Fruit fly (Drosophila melanogaster) whole organism, embryonic: ENCODE measurements around the gene Srp9.

Experiments used
- Ada2b ChIP-seq: fragments of 200-800 bp; sonication (Bioruptor generic); IDR thresholded peaks from 2 replicates; pipeline ENCODE4 v1.3.6; 2022; ENCODE audit warnings: missing biosample characterization, missing genetic modification characterization
- BEAF-32 ChIP-seq: fragments of 200-800 bp; sonication (Bioruptor generic); optimal IDR thresholded peaks from 3 replicates; lab custom pipeline; 2017; ENCODE audit warnings: missing biosample characterization, missing genetic modification characterization, mild to moderate bottlenecking, moderate library complexity, missing genetic modification reagents
- C15 ChIP-seq: fragments of 200-800 bp; sonication (Bioruptor generic); IDR thresholded peaks from 3 replicates; pipeline ENCODE4 v1.3.6; 2022; ENCODE audit warnings: missing biosample characterization, missing genetic modification characterization
- CG10274 ChIP-seq: fragments of 200-800 bp; sonication (Bioruptor generic); optimal IDR thresholded peaks from 3 replicates; lab custom pipeline; 2017; ENCODE audit warnings: missing biosample characterization, mild to moderate bottlenecking, missing genetic modification characterization
- CG10543 ChIP-seq: fragments of 200-800 bp; sonication (Bioruptor generic); optimal IDR thresholded peaks from 3 replicates; lab custom pipeline; 2017; ENCODE audit warnings: missing biosample characterization, mild to moderate bottlenecking, missing genetic modification characterization, moderate library complexity
- CG11696 ChIP-seq: fragments of 200-800 bp; sonication (Bioruptor generic); IDR thresholded peaks from 2 replicates; pipeline ENCODE4 v1.3.6; 2022; ENCODE audit warnings: missing biosample characterization, missing genetic modification characterization
- CG13287 ChIP-seq: fragments of 200-800 bp; sonication (Bioruptor generic); IDR thresholded peaks from 2 replicates; pipeline ENCODE4 v1.3.6; 2022; ENCODE audit warnings: missing biosample characterization, missing genetic modification characterization; ENCODE audit not compliant: partially characterized antibody
- CG13894 ChIP-seq: fragments of 200-800 bp; sonication (Bioruptor generic); optimal IDR thresholded peaks from 3 replicates; lab custom pipeline; 2018; ENCODE audit warnings: missing biosample characterization, mild to moderate bottlenecking, missing genetic modification characterization, moderate library complexity
- CG17359 ChIP-seq: fragments of 200-800 bp; sonication (Bioruptor generic); optimal IDR thresholded peaks from 3 replicates; lab custom pipeline; 2018; ENCODE audit warnings: missing biosample characterization, mild to moderate bottlenecking, missing genetic modification characterization, moderate library complexity
- CG2199 ChIP-seq: fragments of 200-800 bp; sonication (Bioruptor generic); IDR thresholded peaks from 3 replicates; pipeline ENCODE4 v1.3.6; 2022; ENCODE audit warnings: missing biosample characterization, missing genetic modification characterization
- CG2678 ChIP-seq: fragments of 200-800 bp; sonication (Bioruptor generic); optimal IDR thresholded peaks from 3 replicates; lab custom pipeline; 2019; ENCODE audit warnings: missing biosample characterization, mild to moderate bottlenecking, missing genetic modification characterization, moderate library complexity
- CG3065 ChIP-seq: fragments of 200-800 bp; sonication (Bioruptor generic); optimal IDR thresholded peaks from 2 replicates; lab custom pipeline; 2016; ENCODE audit warnings: missing biosample characterization, missing genetic modification characterization
- CG32532 ChIP-seq: fragments of 200-800 bp; sonication (Bioruptor generic); IDR thresholded peaks from 2 replicates; pipeline ENCODE4 v1.3.6; 2022; ENCODE audit warnings: missing biosample characterization, missing genetic modification characterization
- CG6272 ChIP-seq: fragments of 200-800 bp; sonication (Bioruptor generic); IDR thresholded peaks from 2 replicates; pipeline ENCODE4 v1.3.6; 2022; ENCODE audit warnings: missing biosample characterization, missing genetic modification characterization
- CG6791 ChIP-seq: fragments of 200-800 bp; sonication (Bioruptor generic); IDR thresholded peaks from 3 replicates; pipeline ENCODE4 v1.3.6; 2022; ENCODE audit warnings: missing biosample characterization, missing genetic modification characterization; ENCODE audit not compliant: partially characterized antibody
- CG7556 ChIP-seq: fragments of 200-800 bp; sonication (Bioruptor generic); optimal IDR thresholded peaks from 2 replicates; lab custom pipeline; 2017; ENCODE audit warnings: missing biosample characterization, mild to moderate bottlenecking, missing genetic modification characterization
- CG7963 ChIP-seq: fragments of 200-800 bp; sonication (Bioruptor generic); IDR thresholded peaks from 3 replicates; pipeline ENCODE4 v1.3.6; 2022; ENCODE audit warnings: missing biosample characterization, missing genetic modification characterization; ENCODE audit not compliant: partially characterized antibody
- CG7987 ChIP-seq: fragments of 200-800 bp; sonication (Bioruptor generic); optimal IDR thresholded peaks from 2 replicates; lab custom pipeline; 2018; ENCODE audit warnings: missing biosample characterization, mild to moderate bottlenecking, missing genetic modification characterization, moderate library complexity
- CG8290 ChIP-seq, 3 experiments: fragments of 200-800 bp; sonication (Bioruptor generic); optimal IDR thresholded peaks; 2 replicates each; lab custom pipeline; 2016 to 2019; ENCODE audit warnings: missing biosample characterization in 3 of 3, missing genetic modification characterization in 3 of 3, mild to moderate bottlenecking in 2 of 3, moderate library complexity in 1 of 3
- CoRest ChIP-seq: fragments of 200-800 bp; sonication (Bioruptor generic); optimal IDR thresholded peaks from 3 replicates; lab custom pipeline; 2018; ENCODE audit warnings: missing biosample characterization, mild to moderate bottlenecking, missing genetic modification characterization, moderate library complexity
- Ets65A ChIP-seq: fragments of 200-800 bp; sonication (Bioruptor generic); peaks from one replicate; lab custom pipeline; 2016; ENCODE audit warnings: missing biosample characterization, missing genetic modification characterization
- H15 ChIP-seq: fragments of 200-800 bp; sonication (Bioruptor generic); IDR thresholded peaks from 3 replicates; pipeline ENCODE4 v1.3.6; 2022; ENCODE audit warnings: missing biosample characterization, missing genetic modification characterization
- Hr39 ChIP-seq: fragments of >200 bp; optimal IDR thresholded peaks from 2 replicates; lab custom pipeline; 2017
- Jarid2 ChIP-seq: fragments of 200-800 bp; sonication (Bioruptor generic); optimal IDR thresholded peaks from 3 replicates; lab custom pipeline; 2017; ENCODE audit warnings: mild to moderate bottlenecking, missing biosample characterization, missing genetic modification reagents, missing genetic modification characterization
- PHDP ChIP-seq: fragments of 200-800 bp; sonication (Bioruptor generic); optimal IDR thresholded peaks from 3 replicates; lab custom pipeline; 2018; ENCODE audit warnings: missing biosample characterization, mild to moderate bottlenecking, missing genetic modification characterization, moderate library complexity
- Pdp1 ChIP-seq, 2 experiments: fragments of 200-800 bp; sonication (Bioruptor generic); optimal IDR thresholded peaks; 3 replicates each; lab custom pipeline; 2016; ENCODE audit warnings: missing biosample characterization in 2 of 2, missing genetic modification characterization in 2 of 2, mild to moderate bottlenecking in 1 of 2, moderate library complexity in 1 of 2
- Vsx1 ChIP-seq: fragments of 200-800 bp; sonication (Bioruptor generic); optimal IDR thresholded peaks from 2 replicates; lab custom pipeline; 2017; ENCODE audit warnings: missing biosample characterization, mild to moderate bottlenecking, missing genetic modification characterization, missing genetic modification reagents
- bbx ChIP-seq: fragments of 200-800 bp; sonication (Bioruptor generic); IDR thresholded peaks from 2 replicates; pipeline ENCODE4 v1.3.6; 2022; ENCODE audit warnings: missing biosample characterization, missing genetic modification characterization; ENCODE audit not compliant: partially characterized antibody
- caup ChIP-seq: fragments of 200-800 bp; sonication (Bioruptor generic); optimal IDR thresholded peaks from 3 replicates; lab custom pipeline; 2017; ENCODE audit warnings: missing biosample characterization, mild to moderate bottlenecking, missing genetic modification characterization, moderate library complexity; ENCODE audit not compliant: severe bottlenecking
- croc ChIP-seq: fragments of 200-800 bp; sonication (Bioruptor generic); conservative IDR thresholded peaks from 3 replicates; pipeline ENCODE4 v1.3.6; 2022; ENCODE audit warnings: missing biosample characterization, missing genetic modification characterization
- exex ChIP-seq: fragments of 200-800 bp; sonication (Bioruptor generic); optimal IDR thresholded peaks from 4 replicates; lab custom pipeline; 2018; ENCODE audit warnings: missing biosample characterization, mild to moderate bottlenecking, missing genetic modification characterization, moderate library complexity
- grau ChIP-seq: fragments of 200-800 bp; optimal IDR thresholded peaks from 3 replicates; lab custom pipeline; 2019; ENCODE audit warnings: missing biosample characterization, mild to moderate bottlenecking, missing genetic modification characterization, moderate library complexity
- grn ChIP-seq: fragments of 200-800 bp; sonication (Bioruptor generic); optimal IDR thresholded peaks from 3 replicates; lab custom pipeline; 2017; ENCODE audit warnings: missing biosample characterization, missing genetic modification characterization
- gro ChIP-seq: fragments of 200-800 bp; sonication (Bioruptor generic); optimal IDR thresholded peaks from 2 replicates; lab custom pipeline; 2016; ENCODE audit warnings: missing biosample characterization, missing genetic modification characterization
- nom ChIP-seq: fragments of 200-800 bp; sonication (Bioruptor generic); optimal IDR thresholded peaks from 2 replicates; lab custom pipeline; 2017; ENCODE audit warnings: missing biosample characterization, missing genetic modification characterization, mild to moderate bottlenecking, moderate library complexity, missing genetic modification reagents
- pan ChIP-seq, 4 experiments: fragments of >200 bp in 3 of 4; fragments of 200-800 bp in 1 of 4; sonication (Bioruptor generic) in 1 of 4; optimal IDR thresholded peaks in 3 of 4; IDR thresholded peaks in 1 of 4; 2 replicates each; pipeline versions ENCODE4 v1.3.6 to Lab custom; 2017 to 2022; ENCODE audit warnings: missing biosample characterization in 2 of 4, missing genetic modification characterization in 2 of 4, mixed read lengths in 1 of 4
- pho ChIP-seq: fragments of 200-800 bp; sonication (Bioruptor generic); optimal IDR thresholded peaks from 2 replicates; lab custom pipeline; 2016; ENCODE audit warnings: missing biosample characterization, missing genetic modification characterization
- ranshi ChIP-seq: fragments of 200-800 bp; sonication (Bioruptor generic); IDR thresholded peaks from 2 replicates; pipeline ENCODE4 v1.3.6; 2022; ENCODE audit warnings: missing biosample characterization, missing genetic modification characterization
- sd ChIP-seq: fragments of 200-800 bp; sonication (Bioruptor generic); optimal IDR thresholded peaks from 3 replicates; lab custom pipeline; 2018; ENCODE audit warnings: missing biosample characterization, mild to moderate bottlenecking, missing genetic modification characterization, moderate library complexity
- sens-2 ChIP-seq: fragments of 200-800 bp; sonication (Bioruptor generic); IDR thresholded peaks from 2 replicates; pipeline ENCODE4 v1.3.6; 2022; ENCODE audit warnings: missing biosample characterization, missing genetic modification characterization
- unpg ChIP-seq: fragments of 200-800 bp; sonication (Bioruptor generic); optimal IDR thresholded peaks from 3 replicates; lab custom pipeline; 2018; ENCODE audit warnings: missing biosample characterization, mild to moderate bottlenecking, missing genetic modification characterization, moderate library complexity

The Srp9 gene

DNA sequence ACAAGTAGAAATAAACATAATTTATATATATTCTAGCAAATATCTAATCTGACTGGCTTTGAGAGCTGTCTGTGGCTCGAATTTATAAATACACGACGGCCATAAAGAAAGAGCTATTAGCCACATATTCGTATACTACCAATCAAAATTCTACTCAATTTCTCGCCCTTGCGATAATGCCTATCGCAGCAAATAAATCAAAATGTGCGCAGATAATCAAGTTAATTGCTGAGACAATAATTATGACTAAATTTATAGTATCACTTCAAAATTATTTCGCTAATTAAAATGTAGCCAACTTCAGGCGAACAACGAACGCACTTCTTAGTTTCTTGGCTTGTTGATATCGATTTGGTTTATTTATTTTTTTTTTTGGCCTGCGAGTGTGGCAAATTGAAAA, 15.7 kb downstream of the Srp9 start (continued):
- TF ChIP-seq CG7556 (no peak), grau (no peak), exex (tag; lab: Kevin White, UChicago) (peak; percentile 100), gro (GFP tag; lab: Kevin White, UChicago) (peak; percentile 79), CG2678 (tag; lab: Kevin White, UChicago) (peak; percentile 10), Vsx1 (GFP tag; lab: Kevin White, UChicago) (peak; percentile 66), CG32532 (GFP tag; lab: Robert Waterston, UW) (no peak), CG13894 (peak; percentile 7), CG10543 (GFP tag; lab: Kevin White, UChicago) (peak; percentile 10)

dm6 chr3L:7952560-7952959, 16.4 kb downstream of the Srp9 start:
- TF ChIP-seq pho (GFP tag; lab: Kevin White, UChicago) (no peak), CG6791 (GFP tag; lab: Robert Waterston, UW) (peak; percentile 62; the same call in 1 of the 3 replicates), nom (GFP tag; lab: Kevin White, UChicago) (no peak), pan (optimal IDR thresholded peaks at IDR 0.05; lab: Kevin White, UChicago) (no peak), pan (GFP tag; optimal IDR thresholded peaks at IDR 0.05 in 1 of 2, IDR thresholded peaks at IDR 0.05 in 1 of 2) (no peak), caup (GFP tag; lab: Kevin White, UChicago) (no peak), unpg (no peak), CG6272 (GFP tag; lab: Robert Waterston, UW) (no peak), CG7963 (GFP tag; lab: Robert Waterston, UW) (no peak), CG10274 (GFP tag; lab: Kevin White, UChicago) (peak; percentile 13), Ada2b (GFP tag; lab: Robert Waterston, UW) (no peak), Jarid2 (no peak), Pdp1 (GFP tag; optimal IDR thresholded peaks at IDR 0.05; lab: Kevin White, UChicago) (peak in 1 of 2 experiments; percentile 21), sd (tag; lab: Kevin White, UChicago) (peak; percentile 33), BEAF-32 (GFP tag; lab: Kevin White, UChicago) (no peak), CG17359 (tag; lab: Kevin White, UChicago) (no peak), CoRest (tag; lab: Kevin White, UChicago) (no peak), CG11696 (GFP tag; lab: Robert Waterston, UW) (no peak), CG8290 (GFP tag; optimal IDR thresholded peaks at IDR 0.05; lab: Kevin White, UChicago) (peak; percentile 91), CG8290 (tag; optimal IDR thresholded peaks at IDR 0.05; lab: Kevin White, UChicago) (peak in 1 of 2 experiments; percentile 45), Hr39 (lab: Kevin White, UChicago) (no peak), CG7987 (no peak), CG2678 (tag; lab: Kevin White, UChicago) (no peak), H15 (GFP tag; lab: Robert Waterston, UW) (0 out of 3 replicates have a peak, but pooled peaks have one; percentile 12), C15 (GFP tag; lab: Robert Waterston, UW) (no peak), CG3065 (no peak), CG2199 (peak; percentile 83; the same call in 1 of the 3 replicates), PHDP (tag; lab: Kevin White, UChicago) (no peak), grn (GFP tag; lab: Kevin White, UChicago) (no peak), CG13287 (GFP tag; lab: Robert Waterston, UW) (no peak), croc (GFP tag; lab: Robert Waterston, UW) (no peak), ranshi (no peak), Ets65A (GFP tag; lab: Kevin White, UChicago) (peak; percentile 12), sens-2 (GFP tag; lab: Robert Waterston, UW) (no peak), bbx (no peak)
